Worm (Caenorhabditis elegans) whole organism, young adult: ENCODE measurements around the gene Y6E2A.5.

Source experiments
- B0019.2 ChIP-seq: fragments of 200-800 bp; sonication (Bioruptor generic); conservative IDR thresholded peaks from 2 replicates; pipeline ENCODE4 v1.3.6; 2022; ENCODE audit warnings: missing genetic modification reagents, missing genetic modification characterization, missing compliant biosample characterization
- F10E7.11 ChIP-seq: sonication (generic microtip); optimal IDR thresholded peaks from 2 replicates; lab custom pipeline; 2017; ENCODE audit warnings: mild to moderate bottlenecking, missing genetic modification characterization, moderate library complexity, missing compliant biosample characterization
- F33H1.4 ChIP-seq: fragments of 200-800 bp; sonication (Bioruptor generic); IDR thresholded peaks from 2 replicates; pipeline ENCODE4 v1.3.6; 2022; ENCODE audit warnings: missing genetic modification reagents, missing genetic modification characterization, missing compliant biosample characterization
- F39B2.1 ChIP-seq: fragments of 200-800 bp; sonication (Bioruptor generic); IDR thresholded peaks from 2 replicates; pipeline ENCODE4 v1.3.6; 2022; ENCODE audit warnings: missing genetic modification reagents, missing genetic modification characterization, missing compliant biosample characterization
- F55B11.4 ChIP-seq: sonication (generic microtip); optimal IDR thresholded peaks from 2 replicates; lab custom pipeline; 2016; ENCODE audit warnings: missing compliant biosample characterization, missing genetic modification characterization, borderline replicate concordance; ENCODE audit not compliant: insufficient read depth
- K11D2.4 ChIP-seq: fragments of 200-800 bp; sonication (Bioruptor generic); IDR thresholded peaks from 2 replicates; pipeline ENCODE4 v1.3.6; 2022; ENCODE audit warnings: missing genetic modification reagents, missing genetic modification characterization, missing compliant biosample characterization
- Y53G8AR.9 ChIP-seq: fragments of 200-800 bp; sonication (Bioruptor generic); conservative IDR thresholded peaks from 2 replicates; pipeline ENCODE4 v1.3.6; 2022; ENCODE audit warnings: missing genetic modification reagents, missing genetic modification characterization, missing compliant biosample characterization
- Y56A3A.18 ChIP-seq: fragments of 200-800 bp; sonication (Bioruptor generic); IDR thresholded peaks from 2 replicates; pipeline ENCODE4 v1.3.6; 2022; ENCODE audit warnings: missing genetic modification reagents, missing genetic modification characterization, missing compliant biosample characterization
- Y79H2A.3 ChIP-seq: fragments of 200-800 bp; sonication (Bioruptor generic); conservative IDR thresholded peaks from 2 replicates; pipeline ENCODE4 v1.3.6; 2022; ENCODE audit warnings: missing genetic modification reagents, missing genetic modification characterization, missing compliant biosample characterization
- ZK185.1 ChIP-seq: sonication (generic microtip); optimal IDR thresholded peaks from 2 replicates; lab custom pipeline; 2016; ENCODE audit warnings: mild to moderate bottlenecking, missing genetic modification characterization, missing compliant biosample characterization; ENCODE audit not compliant: poor library complexity, severe bottlenecking
- aptf-2 ChIP-seq: fragments of 200-800 bp; sonication (Bioruptor generic); conservative IDR thresholded peaks from 2 replicates; pipeline ENCODE4 v1.3.6; 2022; ENCODE audit warnings: missing genetic modification reagents, missing genetic modification characterization, missing compliant biosample characterization
- athp-1 ChIP-seq: sonication (generic microtip); optimal IDR thresholded peaks from 2 replicates; lab custom pipeline; 2017; ENCODE audit warnings: mild to moderate bottlenecking, missing genetic modification characterization, missing compliant biosample characterization
- attf-3 ChIP-seq: fragments of 200-800 bp; sonication (Bioruptor generic); conservative IDR thresholded peaks from 2 replicates; pipeline ENCODE4 v1.3.6; 2022; ENCODE audit warnings: missing genetic modification reagents, missing genetic modification characterization, missing compliant biosample characterization
- bed-2 ChIP-seq: fragments of 200-800 bp; sonication (Bioruptor generic); IDR thresholded peaks from 2 replicates; pipeline ENCODE4 v1.3.6; 2022; ENCODE audit warnings: missing genetic modification reagents, missing genetic modification characterization, missing compliant biosample characterization
- ccch-3 ChIP-seq: fragments of 200-800 bp; sonication (Bioruptor generic); optimal IDR thresholded peaks from 2 replicates; lab custom pipeline; 2018; ENCODE audit warnings: mild to moderate bottlenecking, missing genetic modification characterization, missing compliant biosample characterization
- ceh-27 ChIP-seq: fragments of 200-800 bp; sonication (Bioruptor generic); optimal IDR thresholded peaks from 2 replicates; lab custom pipeline; 2018; ENCODE audit warnings: mild to moderate bottlenecking, missing genetic modification characterization, moderate library complexity, missing compliant biosample characterization
- dox-1 ChIP-seq: fragments of 200-800 bp; sonication (Bioruptor generic); IDR thresholded peaks from 2 replicates; pipeline ENCODE4 v1.3.6; 2022; ENCODE audit warnings: missing genetic modification reagents, missing genetic modification characterization, missing compliant biosample characterization
- dpl-1 ChIP-seq: fragments of 150-350 bp; optimal IDR thresholded peaks from 2 replicates; lab custom pipeline; 2014; ENCODE audit warnings: missing biosample characterization, missing genetic modification reagents, missing genetic modification characterization
- egl-18 ChIP-seq: fragments of 200-800 bp; sonication (Bioruptor generic); IDR thresholded peaks from 2 replicates; pipeline ENCODE4 v1.3.6; 2022; ENCODE audit warnings: missing genetic modification reagents, missing genetic modification characterization, missing compliant biosample characterization
- egrh-3 ChIP-seq: fragments of 200-800 bp; sonication (Bioruptor generic); IDR thresholded peaks from 2 replicates; pipeline ENCODE4 v1.3.6; 2022; ENCODE audit warnings: missing genetic modification reagents, missing genetic modification characterization, missing compliant biosample characterization
- ekl-4 ChIP-seq: fragments of 200-800 bp; sonication (Bioruptor generic); IDR thresholded peaks from 2 replicates; pipeline ENCODE4 v1.3.6; 2022; ENCODE audit warnings: missing genetic modification reagents, missing genetic modification characterization, missing compliant biosample characterization
- ets-4 ChIP-seq: fragments of 200-800 bp; sonication (Bioruptor generic); optimal IDR thresholded peaks from 2 replicates; lab custom pipeline; 2018; ENCODE audit warnings: mild to moderate bottlenecking, missing genetic modification characterization, missing compliant biosample characterization
- hlh-12 ChIP-seq: sonication (generic microtip); optimal IDR thresholded peaks from 2 replicates; lab custom pipeline; 2016; ENCODE audit warnings: missing genetic modification characterization, missing compliant biosample characterization
- hmg-1.2 ChIP-seq: fragments of 200-800 bp; sonication (Bioruptor generic); IDR thresholded peaks from 2 replicates; pipeline ENCODE4 v1.3.6; 2022; ENCODE audit warnings: missing genetic modification reagents, missing genetic modification characterization, missing compliant biosample characterization
- hmg-20 ChIP-seq: fragments of 200-800 bp; sonication (Bioruptor generic); IDR thresholded peaks from 2 replicates; pipeline ENCODE4 v1.3.6; 2022; ENCODE audit warnings: missing genetic modification reagents, missing genetic modification characterization, missing compliant biosample characterization
- lag-1 ChIP-seq: fragments of 200-800 bp; sonication (Bioruptor generic); IDR thresholded peaks from 2 replicates; pipeline ENCODE4 v1.3.6; 2022; ENCODE audit warnings: missing genetic modification reagents, missing genetic modification characterization, missing compliant biosample characterization
- let-607 ChIP-seq, 2 experiments: fragments of 200-800 bp in 1 of 2; sonication (Bioruptor generic) in 1 of 2; sonication (generic microtip) in 1 of 2; optimal IDR thresholded peaks; 2 replicates each; lab custom pipeline; 2016 to 2018; ENCODE audit warnings: mild to moderate bottlenecking in 2 of 2, missing compliant biosample characterization in 2 of 2, missing genetic modification characterization in 2 of 2, moderate library complexity in 2 of 2, missing genotype in 1 of 2
- lir-1 ChIP-seq: fragments of 200-800 bp; sonication (Bioruptor generic); conservative IDR thresholded peaks from 2 replicates; pipeline ENCODE4 v1.3.6; 2022; ENCODE audit warnings: missing genetic modification reagents, missing genetic modification characterization, missing compliant biosample characterization
- madf-8 ChIP-seq: fragments of 200-800 bp; sonication (Bioruptor generic); conservative IDR thresholded peaks from 2 replicates; pipeline ENCODE4 v1.3.6; 2022; ENCODE audit warnings: missing genetic modification reagents, missing genetic modification characterization, missing compliant biosample characterization
- mel-28 ChIP-seq: sonication (generic microtip); optimal IDR thresholded peaks from 2 replicates; lab custom pipeline; 2016; ENCODE audit warnings: borderline replicate concordance, mild to moderate bottlenecking, missing genetic modification characterization, missing compliant biosample characterization
- nfyb-1 ChIP-seq: fragments of 200-800 bp; sonication (Bioruptor generic); IDR thresholded peaks from 2 replicates; pipeline ENCODE4 v1.3.6; 2022; ENCODE audit warnings: missing genetic modification reagents, missing genetic modification characterization, missing compliant biosample characterization
- nhr-120 ChIP-seq: fragments of 200-800 bp; sonication (Bioruptor generic); IDR thresholded peaks from 2 replicates; pipeline ENCODE4 v1.3.6; 2022; ENCODE audit warnings: missing genetic modification characterization, missing compliant biosample characterization
- nhr-80 ChIP-seq: sonication (generic microtip); optimal IDR thresholded peaks from 2 replicates; lab custom pipeline; 2016; ENCODE audit warnings: missing genetic modification characterization, missing compliant biosample characterization
- rec-8 ChIP-seq, 2 experiments: sonication (generic microtip); optimal IDR thresholded peaks; 2 replicates each; lab custom pipeline; 2016; ENCODE audit warnings: mild to moderate bottlenecking in 2 of 2, missing genetic modification characterization in 2 of 2, missing genetic modification reagents in 2 of 2, missing genotype in 2 of 2, missing biosample characterization in 1 of 2, missing compliant biosample characterization in 1 of 2, moderate library complexity in 1 of 2
- sea-2 ChIP-seq: fragments of 200-800 bp; sonication (Bioruptor generic); IDR thresholded peaks from 2 replicates; pipeline ENCODE4 v1.3.6; 2022; ENCODE audit warnings: missing genetic modification characterization, missing compliant biosample characterization
- snpc-3.4 ChIP-seq: sonication (generic microtip); optimal IDR thresholded peaks from 2 replicates; lab custom pipeline; 2017; ENCODE audit warnings: missing genetic modification characterization, mild to moderate bottlenecking, missing compliant biosample characterization, antibody characterized with exemption, moderate library complexity, missing genotype, missing genetic modification reagents
- somi-1 ChIP-seq: fragments of 200-800 bp; sonication (Bioruptor generic); optimal IDR thresholded peaks from 2 replicates; lab custom pipeline; 2018; ENCODE audit warnings: mild to moderate bottlenecking, missing genetic modification characterization, missing compliant biosample characterization
- xnd-1 ChIP-seq: sonication (generic microtip); optimal IDR thresholded peaks from 2 replicates; lab custom pipeline; 2016; ENCODE audit warnings: missing genotype, missing genetic modification reagents, missing genetic modification characterization, missing compliant biosample characterization
- zim-3 ChIP-seq: sonication (generic microtip); optimal IDR thresholded peaks from 2 replicates; lab custom pipeline; 2017; ENCODE audit warnings: mild to moderate bottlenecking, missing genetic modification characterization, moderate library complexity, missing compliant biosample characterization
- ztf-26 ChIP-seq: sonication (generic microtip); optimal IDR thresholded peaks from 2 replicates; lab custom pipeline; 2017; ENCODE audit warnings: missing genetic modification characterization, missing compliant biosample characterization
- ztf-6 ChIP-seq: fragments of 200-800 bp; sonication (Bioruptor generic); IDR thresholded peaks from 2 replicates; pipeline ENCODE4 v1.3.6; 2022; ENCODE audit warnings: missing genetic modification reagents, missing genetic modification characterization, missing compliant biosample characterization

Y6E2A.5 gene

ce11 chrV:15726610-15727009 lies 8.1 kb upstream of the Y6E2A.5 start, which contains the start of the genes irld-57 and sfxn-1.3:
TSS of gene irld-57 (minus strand) at chrV:15726710.
TSS of gene sfxn-1.3 (plus strand) at chrV:15726841.
- TF ChIP-seq hmg-20 (no peak), ets-4 (GFP tag; lab: Kevin White, UChicago) (no peak), ztf-26 (tag; lab: Kevin White, UChicago) (no peak), madf-8 (GFP tag; lab: Robert Waterston, UW) (no peak), attf-3 (GFP tag; lab: Robert Waterston, UW) (no peak), F39B2.1 (GFP tag; lab: Robert Waterston, UW) (no peak), F10E7.11 (tag; lab: Kevin White, UChicago) (no peak), aptf-2 (no peak), lir-1 (no peak), rec-8 (tag; optimal IDR thresholded peaks at IDR 0.05; lab: Kevin White, UChicago) (no peak), let-607 (tag; optimal IDR thresholded peaks at IDR 0.05; lab: Kevin White, UChicago) (no peak), ccch-3 (no peak)

ce11 chrV:15721888-15722287 lies 3.4 kb upstream of the Y6E2A.5 start, which contains the start of gene srh-140:
TSS of gene srh-140 (plus strand) at chrV:15722188.
- TF ChIP-seq sea-2 (no peak), K11D2.4 (GFP tag; lab: Robert Waterston, UW) (no peak), nfyb-1 (GFP tag; lab: Robert Waterston, UW) (no peak), dpl-1 (GFP tag; lab: Kevin White, UChicago) (no peak), ceh-27 (GFP tag; lab: Kevin White, UChicago) (no peak), snpc-3.4 (tag; lab: Kevin White, UChicago) (no peak), hmg-1.2 (GFP tag; lab: Robert Waterston, UW) (no peak), zim-3 (tag; lab: Kevin White, UChicago) (no peak), hlh-12 (tag; lab: Kevin White, UChicago) (no peak), hmg-20 (no peak), egrh-3 (no peak), F33H1.4 (GFP tag; lab: Robert Waterston, UW) (no peak)

- TF ChIP-seq somi-1 (GFP tag; lab: Kevin White, UChicago): no peak
Measured at ce11 chrV:15721431-15721830, 3.0 kb upstream of the Y6E2A.5 start.

- no peak for TF ChIP-seq athp-1 (tag; lab: Kevin White, UChicago)
- no peak for TF ChIP-seq nhr-120
- no peak for TF ChIP-seq zim-3 (tag; lab: Kevin White, UChicago)
- TF ChIP-seq B0019.2: no peak
- TF ChIP-seq nhr-80 (tag; lab: Kevin White, UChicago): no peak
- no peak for TF ChIP-seq lir-1
- no peak for TF ChIP-seq ZK185.1 (tag; lab: Kevin White, UChicago)
- no peak for TF ChIP-seq Y53G8AR.9 (GFP tag; lab: Robert Waterston, UW)
- no peak for TF ChIP-seq bed-2 (GFP tag; lab: Robert Waterston, UW)
- TF ChIP-seq egl-18 (GFP tag; lab: Robert Waterston, UW): no peak
- TF ChIP-seq ekl-4 (GFP tag; lab: Robert Waterston, UW): no peak
- no peak for TF ChIP-seq lag-1 (GFP tag; lab: Robert Waterston, UW)
- no peak for TF ChIP-seq dox-1 (GFP tag; lab: Robert Waterston, UW)
- no peak for TF ChIP-seq mel-28 (tag; lab: Kevin White, UChicago)
- no peak for TF ChIP-seq Y56A3A.18 (GFP tag; lab: Robert Waterston, UW)
- no peak for TF ChIP-seq somi-1 (GFP tag; lab: Kevin White, UChicago)
- no peak for TF ChIP-seq Y79H2A.3 (GFP tag; lab: Robert Waterston, UW)
- no peak for TF ChIP-seq F55B11.4 (tag; lab: Kevin White, UChicago)
- no peak for TF ChIP-seq xnd-1 (tag; lab: Kevin White, UChicago)
- TF ChIP-seq ztf-6: no peak
Measured at ce11 chrV:15719570-15719969, 1.1 kb upstream of the Y6E2A.5 start, which contains the start of gene Y6E2A.7. TSS of gene Y6E2A.7 (plus strand) at chrV:15719870.
